Fruit fly (Drosophila melanogaster) whole organism, prepupa: Measurements from ENCODE around the gene CG12680.

Source experiments
- CG10631 ChIP-seq: fragments of 200-800 bp; sonication (Bioruptor generic); optimal IDR thresholded peaks from 2 replicates; lab custom pipeline; 2016; ENCODE audit warnings: missing biosample characterization, missing genetic modification characterization
- CG10669 ChIP-seq: fragments of 200-800 bp; sonication (Bioruptor generic); optimal IDR thresholded peaks from 3 replicates; lab custom pipeline; 2018; ENCODE audit warnings: missing biosample characterization, mild to moderate bottlenecking, missing genetic modification characterization, moderate library complexity
- CG11294 ChIP-seq: fragments of 200-800 bp; sonication (Bioruptor generic); IDR thresholded peaks from 2 replicates; pipeline ENCODE4 v1.3.6; 2022; ENCODE audit warnings: missing biosample characterization, missing genetic modification characterization
- CG11762 ChIP-seq: fragments of 200-800 bp; sonication (Bioruptor generic); optimal IDR thresholded peaks from 3 replicates; lab custom pipeline; 2016; ENCODE audit warnings: missing biosample characterization, missing genetic modification characterization; ENCODE audit not compliant: insufficient read depth
- CG11902 ChIP-seq: fragments of 200-800 bp; sonication (Bioruptor generic); optimal IDR thresholded peaks from 3 replicates; lab custom pipeline; 2016; ENCODE audit warnings: missing biosample characterization, missing genetic modification characterization
- CG15336 ChIP-seq: fragments of 200-800 bp; sonication (Bioruptor generic); IDR thresholded peaks from 2 replicates; pipeline ENCODE4 v1.3.6; 2022; ENCODE audit warnings: missing biosample characterization, missing genetic modification characterization
- CG1621 ChIP-seq: fragments of 200-800 bp; sonication (Bioruptor generic); optimal IDR thresholded peaks from 3 replicates; lab custom pipeline; 2018; ENCODE audit warnings: missing biosample characterization, mild to moderate bottlenecking, missing genetic modification characterization
- CG16779 ChIP-seq: fragments of 200-800 bp; sonication (Bioruptor generic); optimal IDR thresholded peaks from 3 replicates; lab custom pipeline; 2017; ENCODE audit warnings: missing biosample characterization, mild to moderate bottlenecking, missing genetic modification characterization
- CG3032 ChIP-seq: fragments of 200-800 bp; optimal IDR thresholded peaks from 2 replicates; lab custom pipeline; 2019; ENCODE audit warnings: missing biosample characterization, mild to moderate bottlenecking, missing genetic modification characterization, moderate library complexity
- CG32006 ChIP-seq: fragments of 200-800 bp; sonication (Bioruptor generic); optimal IDR thresholded peaks from 3 replicates; lab custom pipeline; 2017; ENCODE audit warnings: missing biosample characterization, mild to moderate bottlenecking, missing genetic modification characterization
- CG3919 ChIP-seq: fragments of 200-800 bp; sonication (Bioruptor generic); optimal IDR thresholded peaks from 3 replicates; lab custom pipeline; 2016; ENCODE audit warnings: missing biosample characterization, missing genetic modification characterization
- CG4318 ChIP-seq: fragments of 200-800 bp; sonication (Bioruptor generic); optimal IDR thresholded peaks from 3 replicates; lab custom pipeline; 2017; ENCODE audit warnings: missing biosample characterization, mild to moderate bottlenecking, missing genetic modification characterization
- CG6163 ChIP-seq: fragments of 200-800 bp; sonication (Bioruptor generic); IDR thresholded peaks from 3 replicates; pipeline ENCODE4 v1.3.6; 2022; ENCODE audit warnings: missing biosample characterization, missing genetic modification characterization
- CG6276 ChIP-seq: fragments of 200-800 bp; sonication (Bioruptor generic); optimal IDR thresholded peaks from 2 replicates; lab custom pipeline; 2017; ENCODE audit warnings: missing biosample characterization, mild to moderate bottlenecking, missing genetic modification characterization
- CG6792 ChIP-seq: fragments of 200-800 bp; sonication (Bioruptor generic); optimal IDR thresholded peaks from 3 replicates; lab custom pipeline; 2016; ENCODE audit warnings: missing biosample characterization, missing genetic modification characterization
- CG6808 ChIP-seq: fragments of 200-800 bp; sonication (Bioruptor generic); optimal IDR thresholded peaks from 3 replicates; lab custom pipeline; 2017; ENCODE audit warnings: missing biosample characterization, missing genetic modification characterization, mild to moderate bottlenecking, moderate library complexity, missing genetic modification reagents
- CG6854 ChIP-seq: fragments of 200-800 bp; sonication (Bioruptor generic); optimal IDR thresholded peaks from 2 replicates; lab custom pipeline; 2017; ENCODE audit warnings: missing biosample characterization, mild to moderate bottlenecking, missing genetic modification characterization
- CG7368 ChIP-seq: fragments of 200-800 bp; sonication (Bioruptor generic); optimal IDR thresholded peaks from 3 replicates; lab custom pipeline; 2016; ENCODE audit warnings: missing biosample characterization, missing genetic modification characterization
- CG8119 ChIP-seq: fragments of 200-800 bp; sonication (Bioruptor generic); IDR thresholded peaks from 3 replicates; pipeline ENCODE4 v1.3.6; 2022; ENCODE audit warnings: missing biosample characterization, missing genetic modification characterization
- CG8632 ChIP-seq: fragments of 200-800 bp; sonication (Bioruptor generic); optimal IDR thresholded peaks from 3 replicates; lab custom pipeline; 2016; ENCODE audit warnings: missing biosample characterization, missing genetic modification characterization
- CG9139 ChIP-seq: fragments of 200-800 bp; sonication (Bioruptor generic); optimal IDR thresholded peaks from 3 replicates; lab custom pipeline; 2017; ENCODE audit warnings: missing biosample characterization, mild to moderate bottlenecking, missing genetic modification characterization
- Eip75B ChIP-seq: fragments of 200-800 bp; sonication (Bioruptor generic); optimal IDR thresholded peaks from 3 replicates; lab custom pipeline; 2016; ENCODE audit warnings: missing biosample characterization, missing genetic modification characterization
- Eip78C ChIP-seq: fragments of 200-800 bp; sonication (Bioruptor generic); peaks from one replicate; lab custom pipeline; 2016; ENCODE audit warnings: missing biosample characterization, missing genetic modification characterization
- Eip93F ChIP-seq: fragments of 200-800 bp; sonication (Bioruptor generic); optimal IDR thresholded peaks from 2 replicates; lab custom pipeline; 2016; ENCODE audit warnings: missing biosample characterization, mild to moderate bottlenecking, missing genetic modification characterization
- Ets21C ChIP-seq: fragments of 200-800 bp; sonication (Bioruptor generic); optimal IDR thresholded peaks from 3 replicates; lab custom pipeline; 2016; ENCODE audit warnings: missing biosample characterization, missing genetic modification characterization
- Ets96B ChIP-seq: fragments of 200-800 bp; optimal IDR thresholded peaks from 2 replicates; lab custom pipeline; 2019; ENCODE audit warnings: missing biosample characterization, mild to moderate bottlenecking, missing genetic modification characterization, moderate library complexity
- Hr38 ChIP-seq: sonication (Bioruptor generic); optimal IDR thresholded peaks from 2 replicates; lab custom pipeline; 2016; ENCODE audit warnings: missing biosample characterization, missing genetic modification characterization
- Hr39 ChIP-seq: fragments of 200-800 bp; sonication (Bioruptor generic); optimal IDR thresholded peaks from 2 replicates; lab custom pipeline; 2016; ENCODE audit warnings: missing biosample characterization, missing genetic modification characterization
- Hr4 ChIP-seq: fragments of 200-800 bp; sonication (Bioruptor generic); optimal IDR thresholded peaks from 3 replicates; lab custom pipeline; 2016; ENCODE audit warnings: missing biosample characterization, missing genetic modification characterization
- Lpt ChIP-seq: fragments of 200-800 bp; sonication (Bioruptor generic); optimal IDR thresholded peaks from 3 replicates; lab custom pipeline; 2016; ENCODE audit warnings: missing biosample characterization, missing genetic modification characterization
- Met ChIP-seq: fragments of 200-800 bp; sonication (Bioruptor generic); optimal IDR thresholded peaks from 3 replicates; lab custom pipeline; 2016; ENCODE audit warnings: missing biosample characterization, missing genetic modification characterization
- Smox ChIP-seq: fragments of 200-800 bp; sonication (Bioruptor generic); optimal IDR thresholded peaks from 3 replicates; lab custom pipeline; 2016; ENCODE audit warnings: missing biosample characterization, missing genetic modification characterization
- Sox102F ChIP-seq: fragments of 200-800 bp; sonication (Bioruptor generic); optimal IDR thresholded peaks from 2 replicates; lab custom pipeline; 2016; ENCODE audit warnings: missing biosample characterization, mild to moderate bottlenecking, missing genetic modification characterization
- Sox14 ChIP-seq: fragments of 200-800 bp; sonication (Bioruptor generic); optimal IDR thresholded peaks from 3 replicates; lab custom pipeline; 2016; ENCODE audit warnings: missing biosample characterization, missing genetic modification characterization
- Sox15 ChIP-seq: fragments of 200-800 bp; sonication (Bioruptor generic); optimal IDR thresholded peaks from 3 replicates; lab custom pipeline; 2016; ENCODE audit warnings: missing biosample characterization, missing genetic modification characterization
- achi ChIP-seq: fragments of 200-800 bp; sonication (Bioruptor generic); optimal IDR thresholded peaks from 3 replicates; lab custom pipeline; 2016; ENCODE audit warnings: missing biosample characterization, missing genetic modification characterization
- cyc ChIP-seq: fragments of 200-800 bp; sonication (Bioruptor generic); optimal IDR thresholded peaks from 3 replicates; lab custom pipeline; 2016; ENCODE audit warnings: missing biosample characterization, missing genetic modification characterization
- dac ChIP-seq: fragments of 200-800 bp; sonication (Bioruptor generic); optimal IDR thresholded peaks from 2 replicates; lab custom pipeline; 2017; ENCODE audit warnings: missing biosample characterization, mild to moderate bottlenecking, missing genetic modification characterization
- eg ChIP-seq: fragments of 200-800 bp; sonication (Bioruptor generic); IDR thresholded peaks from 3 replicates; pipeline ENCODE4 v1.3.6; 2022; ENCODE audit warnings: missing biosample characterization, missing genetic modification characterization
- esn ChIP-seq: fragments of 200-800 bp; sonication (Bioruptor generic); optimal IDR thresholded peaks from 2 replicates; lab custom pipeline; 2016; ENCODE audit warnings: missing biosample characterization, mild to moderate bottlenecking, missing genetic modification characterization, moderate library complexity
- fkh ChIP-seq: fragments of 200-800 bp; sonication (Bioruptor generic); optimal IDR thresholded peaks from 3 replicates; lab custom pipeline; 2017; ENCODE audit warnings: missing biosample characterization, mild to moderate bottlenecking, missing genetic modification characterization, moderate library complexity
- lz ChIP-seq: fragments of 200-800 bp; sonication (Bioruptor generic); optimal IDR thresholded peaks from 3 replicates; lab custom pipeline; 2016; ENCODE audit warnings: missing biosample characterization, missing genetic modification characterization
- pdm3 ChIP-seq: fragments of 200-800 bp; sonication (Bioruptor generic); optimal IDR thresholded peaks from 3 replicates; lab custom pipeline; 2016; ENCODE audit warnings: missing biosample characterization, missing genetic modification characterization
- salr ChIP-seq, 2 experiments: fragments of 200-800 bp; sonication (Bioruptor generic); optimal IDR thresholded peaks; 3 replicates each; lab custom pipeline; 2016 to 2018; ENCODE audit warnings: missing biosample characterization in 2 of 2, missing genetic modification characterization in 2 of 2, mild to moderate bottlenecking in 1 of 2
- spab ChIP-seq: fragments of 200-800 bp; sonication (Bioruptor generic); optimal IDR thresholded peaks from 2 replicates; lab custom pipeline; 2017; ENCODE audit warnings: missing biosample characterization, mild to moderate bottlenecking, missing genetic modification characterization, missing genetic modification reagents
- ss ChIP-seq, 2 experiments: fragments of 200-800 bp; sonication (Bioruptor generic); optimal IDR thresholded peaks; 2 replicates in 1 of 2; 3 replicates in 1 of 2; lab custom pipeline; 2017 to 2018; ENCODE audit warnings: mild to moderate bottlenecking in 2 of 2, missing biosample characterization in 2 of 2, missing genetic modification characterization in 2 of 2, moderate library complexity in 1 of 2
- topi ChIP-seq: fragments of 200-800 bp; sonication (Bioruptor generic); optimal IDR thresholded peaks from 3 replicates; lab custom pipeline; 2016; ENCODE audit warnings: missing biosample characterization, missing genetic modification characterization
- vri ChIP-seq: fragments of 200-800 bp; sonication (Bioruptor generic); optimal IDR thresholded peaks from 3 replicates; lab custom pipeline; 2016; ENCODE audit warnings: missing biosample characterization, mild to moderate bottlenecking, missing genetic modification characterization

Gene CG12680

dm6 chrX:5026024-5026623 is 28.9 kb downstream of the CG12680 start (continued):
- TF ChIP-seq CG3032, result peak; percentile 21
- TF ChIP-seq Eip78C (GFP tag; lab: Kevin White, UChicago), result peak; percentile 89
- peak; percentile 66 for TF ChIP-seq Ets21C (GFP tag; lab: Kevin White, UChicago)
- TF ChIP-seq CG9139 (GFP tag; lab: Kevin White, UChicago), result no peak
- TF ChIP-seq Eip75B, result peak; percentile 67
- TF ChIP-seq CG1621 (tag; lab: Kevin White, UChicago), result no peak
- TF ChIP-seq Lpt (GFP tag; lab: Kevin White, UChicago), result peak; percentile 20
- TF ChIP-seq Eip93F (GFP tag; lab: Kevin White, UChicago), result peak; percentile 66
- TF ChIP-seq esn, result peak; percentile 78
- peak; percentile 38 for TF ChIP-seq CG10669
- no peak for TF ChIP-seq CG7368 (GFP tag; lab: Kevin White, UChicago)
- TF ChIP-seq CG6808, result peak; percentile 28
- peak; percentile 85 for TF ChIP-seq Met (GFP tag; lab: Kevin White, UChicago)
- no peak for TF ChIP-seq CG15336 (GFP tag; lab: Robert Waterston, UW)
- peak; percentile 54 for TF ChIP-seq CG8632 (GFP tag; lab: Kevin White, UChicago)
- peak; percentile 77 for TF ChIP-seq Smox (GFP tag; lab: Kevin White, UChicago)
- peak; percentile 72 for TF ChIP-seq cyc
- peak; percentile 28 for TF ChIP-seq Hr4 (GFP tag; lab: Kevin White, UChicago)
- TF ChIP-seq Sox102F, result peak; percentile 83
- TF ChIP-seq salr (GFP tag; optimal IDR thresholded peaks at IDR 0.05; lab: Kevin White, UChicago), result peak in 1 of 2 experiments; percentile 27
- TF ChIP-seq CG6163 (GFP tag; lab: Robert Waterston, UW), result peak; percentile 39; the same call in 2 of the 3 replicates
- no peak for TF ChIP-seq CG11294
- TF ChIP-seq CG6792, result peak; percentile 63
- peak; percentile 32 for TF ChIP-seq CG32006 (GFP tag; lab: Kevin White, UChicago)
- no peak for TF ChIP-seq dac (GFP tag; lab: Kevin White, UChicago)
- peak; percentile 60 for TF ChIP-seq Sox14 (GFP tag; lab: Kevin White, UChicago)
- TF ChIP-seq spab (GFP tag; lab: Kevin White, UChicago), result peak; percentile 1
- TF ChIP-seq, all 60 proteins: peak for 44

- no peak for TF ChIP-seq ss (GFP tag; optimal IDR thresholded peaks at IDR 0.05; lab: Kevin White, UChicago)
- TF ChIP-seq Smox (GFP tag; lab: Kevin White, UChicago), result peak; percentile 62
- TF ChIP-seq CG4318 (GFP tag; lab: Kevin White, UChicago), result no peak
- no peak for TF ChIP-seq CG9139 (GFP tag; lab: Kevin White, UChicago)
- no peak for TF ChIP-seq CG6163 (GFP tag; lab: Robert Waterston, UW)
- TF ChIP-seq topi (GFP tag; lab: Kevin White, UChicago), result peak; percentile 73
- TF ChIP-seq CG8119, result no peak
- TF ChIP-seq Lpt (GFP tag; lab: Kevin White, UChicago), result no peak
- peak; percentile 71 for TF ChIP-seq esn
- TF ChIP-seq CG6854 (GFP tag; lab: Kevin White, UChicago), result no peak
- no peak for TF ChIP-seq Ets96B (tag; lab: Kevin White, UChicago)
- no peak for TF ChIP-seq CG11902 (GFP tag; lab: Kevin White, UChicago)
- TF ChIP-seq CG6808, result no peak
- peak; percentile 45 for TF ChIP-seq Eip78C (GFP tag; lab: Kevin White, UChicago)
- no peak for TF ChIP-seq eg (GFP tag; lab: Robert Waterston, UW)
- no peak for TF ChIP-seq CG6276 (GFP tag; lab: Kevin White, UChicago)
- no peak for TF ChIP-seq vri
- no peak for TF ChIP-seq CG10631
- no peak for TF ChIP-seq CG7368 (GFP tag; lab: Kevin White, UChicago)
- no peak for TF ChIP-seq fkh (GFP tag; lab: Kevin White, UChicago)
- no peak for TF ChIP-seq achi
- no peak for TF ChIP-seq CG11762 (GFP tag; lab: Kevin White, UChicago)
- TF ChIP-seq CG6792, result no peak
- TF ChIP-seq Hr39, result peak; percentile 68
- TF ChIP-seq CG10669, result no peak
- TF ChIP-seq Sox15 (GFP tag; lab: Kevin White, UChicago), result no peak
- TF ChIP-seq salr (GFP tag; optimal IDR thresholded peaks at IDR 0.05; lab: Kevin White, UChicago), result no peak
- no peak for TF ChIP-seq Eip93F (GFP tag; lab: Kevin White, UChicago)
- TF ChIP-seq CG3919, result no peak
- TF ChIP-seq Hr38 (GFP tag; lab: Kevin White, UChicago), result no peak
- no peak for TF ChIP-seq spab (GFP tag; lab: Kevin White, UChicago)
- no peak for TF ChIP-seq CG32006 (GFP tag; lab: Kevin White, UChicago)
- no peak for TF ChIP-seq pdm3 (GFP tag; lab: Kevin White, UChicago)
- TF ChIP-seq CG16779 (tag; lab: Kevin White, UChicago), result no peak
- peak; percentile 79 for TF ChIP-seq Met (GFP tag; lab: Kevin White, UChicago)
- peak; percentile 57 for TF ChIP-seq lz (GFP tag; lab: Kevin White, UChicago)
Measured at dm6 chrX:5026680-5027079, 29.4 kb downstream of the CG12680 start.
